Worm (Caenorhabditis elegans): ENCODE measurements around the gene C06A1.3.

- no peak for TF ChIP-seq nhr-237 (tag; optimal IDR thresholded peaks at IDR 0.05)
- no peak for TF ChIP-seq nhr-28 (tag; optimal IDR thresholded peaks at IDR 0.05)
- TF ChIP-seq ceh-44 (GFP tag; IDR thresholded peaks at IDR 0.05), result no peak
- no peak for TF ChIP-seq lin-15B (tag; optimal IDR thresholded peaks at IDR 0.05)
- TF ChIP-seq hlh-11 (tag; optimal IDR thresholded peaks at IDR 0.05), result no peak
- no peak for TF ChIP-seq R02D3.7 (tag; optimal IDR thresholded peaks at IDR 0.05)
- TF ChIP-seq pqm-1 (tag; optimal IDR thresholded peaks at IDR 0.05), result no peak
- no peak for TF ChIP-seq lin-13 (GFP tag; optimal IDR thresholded peaks at IDR 0.05)
- TF ChIP-seq nhr-11 (tag; optimal IDR thresholded peaks at IDR 0.05), result no peak
- no peak for TF ChIP-seq dmd-9 (GFP tag; IDR thresholded peaks at IDR 0.05)
- TF ChIP-seq ztf-7 (tag; optimal IDR thresholded peaks at IDR 0.05), result no peak
- TF ChIP-seq zfp-2 (tag; optimal IDR thresholded peaks at IDR 0.05), result no peak
Observed at ce11 chrII:10566458-10566857, 5.6 kb upstream of the C06A1.3 start.

Data from whole organism, L4 larva.